Worm (Caenorhabditis elegans) whole organism, L1 larva: ENCODE results near the gene acp-7.

ENCODE experiments used
- C16A3.4 ChIP-seq: fragments of 150-350 bp; optimal IDR thresholded peaks from 2 replicates; lab custom pipeline; 2014; ENCODE audit warnings: missing biosample characterization, missing genetic modification characterization
- aha-1 ChIP-seq: fragments of 150-350 bp; optimal IDR thresholded peaks from 2 replicates; lab custom pipeline; 2014; ENCODE audit warnings: missing biosample characterization, missing genetic modification characterization
- ceh-82 ChIP-seq, 3 experiments: fragments of 150-350 bp in 1 of 3; sonication (generic microtip) in 2 of 3; optimal IDR thresholded peaks; 2 replicates each; lab custom pipeline; 2014 to 2017; ENCODE audit warnings: missing biosample characterization in 3 of 3, missing genetic modification characterization in 3 of 3
- dsc-1 ChIP-seq: sonication (generic microtip); optimal IDR thresholded peaks from 2 replicates; lab custom pipeline; 2016; ENCODE audit warnings: mild to moderate bottlenecking, missing genetic modification characterization, missing compliant biosample characterization
- egl-13 ChIP-seq: sonication (generic microtip); optimal IDR thresholded peaks from 2 replicates; lab custom pipeline; 2016; ENCODE audit warnings: missing genotype, missing genetic modification reagents, missing genetic modification characterization, missing compliant biosample characterization
- fkh-10 ChIP-seq: sonication (generic microtip); optimal IDR thresholded peaks from 2 replicates; lab custom pipeline; 2017; ENCODE audit warnings: missing biosample characterization, missing genetic modification reagents, missing genetic modification characterization
- fkh-4 ChIP-seq: sonication (generic microtip); optimal IDR thresholded peaks from 2 replicates; lab custom pipeline; 2016; ENCODE audit warnings: missing compliant biosample characterization, missing genetic modification characterization, borderline replicate concordance
- jun-1 ChIP-seq: fragments of 150-350 bp; optimal IDR thresholded peaks from 2 replicates; lab custom pipeline; 2014; ENCODE audit warnings: missing biosample characterization, missing genetic modification reagents, missing genetic modification characterization
- lin-39 ChIP-seq: fragments of 150-350 bp; optimal IDR thresholded peaks from 2 replicates; lab custom pipeline; 2014; ENCODE audit warnings: missing biosample characterization, missing genetic modification reagents, missing genetic modification characterization
- lsy-2 ChIP-seq, 2 experiments: fragments of 150-350 bp; optimal IDR thresholded peaks; 2 replicates each; lab custom pipeline; 2014; ENCODE audit warnings: missing biosample characterization in 2 of 2, missing genetic modification characterization in 2 of 2
- mab-9 ChIP-seq: fragments of 200-800 bp; sonication (Bioruptor generic); IDR thresholded peaks from 2 replicates; pipeline ENCODE4 v1.3.6; 2022; ENCODE audit warnings: missing genetic modification reagents, missing genetic modification characterization, missing compliant biosample characterization
- mef-2 ChIP-seq: fragments of 150-350 bp; optimal IDR thresholded peaks from 2 replicates; lab custom pipeline; 2014; ENCODE audit warnings: missing biosample characterization, missing genetic modification characterization
- nhr-47 ChIP-seq: sonication (generic microtip); optimal IDR thresholded peaks from 2 replicates; lab custom pipeline; 2016; ENCODE audit warnings: mild to moderate bottlenecking, missing genetic modification characterization, moderate library complexity, missing compliant biosample characterization
- nhr-71 ChIP-seq: sonication (generic microtip); optimal IDR thresholded peaks from 2 replicates; lab custom pipeline; 2016; ENCODE audit warnings: mild to moderate bottlenecking, missing genetic modification characterization, moderate library complexity, missing compliant biosample characterization
- pax-3 ChIP-seq: fragments of 200-800 bp; sonication (Bioruptor generic); optimal IDR thresholded peaks from 2 replicates; lab custom pipeline; 2018; ENCODE audit warnings: mild to moderate bottlenecking, missing genetic modification characterization, moderate library complexity, missing compliant biosample characterization
- pqm-1 ChIP-seq: sonication (generic microtip); optimal IDR thresholded peaks from 3 replicates; lab custom pipeline; 2017; ENCODE audit warnings: missing biosample characterization, missing genetic modification characterization
- rnt-1 ChIP-seq: sonication (generic microtip); optimal IDR thresholded peaks from 2 replicates; lab custom pipeline; 2016; ENCODE audit warnings: mild to moderate bottlenecking, missing genetic modification characterization, moderate library complexity, missing compliant biosample characterization
- snpc-4 ChIP-seq: fragments of 150-350 bp; optimal IDR thresholded peaks from 2 replicates; lab custom pipeline; 2014; ENCODE audit warnings: missing biosample characterization, missing genetic modification characterization
- vab-15 ChIP-seq: sonication (generic microtip); optimal IDR thresholded peaks from 2 replicates; lab custom pipeline; 2017; ENCODE audit warnings: missing genotype, mild to moderate bottlenecking, missing genetic modification characterization, missing compliant biosample characterization

Gene acp-7

DNA sequence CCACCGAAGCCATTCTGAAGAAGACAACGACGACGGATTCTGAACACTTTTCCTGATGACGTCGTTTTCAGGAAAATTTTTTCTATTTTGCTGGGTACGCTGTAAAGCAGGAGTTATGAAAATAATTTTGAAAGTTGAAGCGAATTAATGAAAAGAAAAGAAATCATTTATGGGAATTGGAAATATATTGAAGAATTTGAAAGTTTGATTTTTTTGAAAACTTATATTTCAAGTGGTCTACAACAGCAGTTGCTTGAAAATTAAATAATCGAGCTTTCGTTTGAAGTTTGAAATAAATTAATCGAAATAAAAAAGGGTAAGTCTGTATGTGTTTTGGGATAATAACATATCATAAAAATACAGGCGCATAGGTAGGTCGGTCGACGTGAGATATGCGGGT, 47.5 kb downstream of the acp-7 start, which contains the start of gene shl-1:
Gene shl-1, minus strand, starts transcription at position 101 of the 400 bp plus-strand sequence.
- TF ChIP-seq snpc-4 (tag; lab: Kevin White, UChicago) (no peak), vab-15 (no peak), aha-1 (tag; lab: Kevin White, UChicago) (no peak), rnt-1 (tag; lab: Kevin White, UChicago) (no peak), C16A3.4 (tag; lab: Kevin White, UChicago) (no peak), dsc-1 (no peak), lsy-2 (tag; optimal IDR thresholded peaks at IDR 0.05; lab: Kevin White, UChicago) (no peak), pqm-1 (tag; lab: Kevin White, UChicago) (no peak), nhr-71 (tag; lab: Kevin White, UChicago) (no peak), mab-9 (no peak)
- TF ChIP-seq, all 84 proteins: peak for 0

DNA sequence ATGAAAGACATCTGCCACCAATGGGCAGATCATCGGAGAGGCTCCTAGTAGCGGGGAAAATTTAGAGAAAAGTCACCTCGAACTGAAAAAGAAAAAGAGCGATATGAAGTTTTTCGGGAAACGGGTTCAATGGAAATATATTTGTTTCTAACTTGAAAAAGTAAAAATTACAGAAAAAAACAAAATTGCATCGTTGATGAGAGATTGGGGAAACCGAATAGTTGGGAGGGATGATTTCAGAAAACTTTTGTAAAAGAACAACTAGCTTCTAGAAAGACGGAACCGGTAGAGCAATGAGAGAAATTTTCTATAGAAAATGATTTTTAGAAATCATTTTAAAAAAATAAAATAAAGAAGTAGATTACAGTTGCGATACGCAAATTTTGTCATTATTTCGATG, 53.1 kb downstream of the acp-7 start:
- no peak for TF ChIP-seq nhr-47
- TF ChIP-seq rnt-1 (tag; lab: Kevin White, UChicago), result no peak
- no peak for TF ChIP-seq fkh-10 (GFP tag; lab: Kevin White, UChicago)
- TF ChIP-seq fkh-4 (tag; lab: Kevin White, UChicago), result no peak
- TF ChIP-seq ceh-82 (tag; optimal IDR thresholded peaks at IDR 0.05; lab: Kevin White, UChicago), result no peak
- no peak for TF ChIP-seq jun-1
- no peak for TF ChIP-seq mab-9
- TF ChIP-seq lin-39 (tag; lab: Kevin White, UChicago), result no peak
- no peak for TF ChIP-seq mef-2 (tag; lab: Kevin White, UChicago)
- no peak for TF ChIP-seq egl-13 (tag; lab: Kevin White, UChicago)
- no peak for TF ChIP-seq pax-3 (tag; lab: Kevin White, UChicago)
